Fruit fly (Drosophila melanogaster) whole organism, embryonic: Measurements from ENCODE around the gene cdi.

Source experiments
- Bgb ChIP-seq: fragments of 200-800 bp; sonication (Bioruptor generic); IDR thresholded peaks from 2 replicates; pipeline ENCODE4 v1.3.6; 2022; ENCODE audit warnings: missing biosample characterization, missing genetic modification characterization; ENCODE audit not compliant: partially characterized antibody
- CG10267 ChIP-seq: fragments of 200-800 bp; sonication (Bioruptor generic); optimal IDR thresholded peaks from 2 replicates; lab custom pipeline; 2018; ENCODE audit warnings: missing biosample characterization, mild to moderate bottlenecking, missing genetic modification characterization, moderate library complexity
- CG10565 ChIP-seq: fragments of 200-800 bp; sonication (Bioruptor generic); optimal IDR thresholded peaks from 3 replicates; lab custom pipeline; 2016; ENCODE audit warnings: missing biosample characterization, mild to moderate bottlenecking, missing genetic modification characterization
- CG10979 ChIP-seq: fragments of 200-800 bp; sonication (Bioruptor generic); optimal IDR thresholded peaks from 2 replicates; lab custom pipeline; 2018; ENCODE audit warnings: missing biosample characterization, mild to moderate bottlenecking, missing genetic modification characterization, moderate library complexity
- CG11456 ChIP-seq: fragments of 200-800 bp; sonication (Bioruptor generic); IDR thresholded peaks from 3 replicates; pipeline ENCODE4 v1.3.6; 2022; ENCODE audit warnings: missing biosample characterization, missing genetic modification characterization
- CG11695 ChIP-seq: fragments of 200-800 bp; sonication (Bioruptor generic); IDR thresholded peaks from 3 replicates; pipeline ENCODE4 v1.3.6; 2022; ENCODE audit warnings: missing biosample characterization, missing genetic modification characterization
- CG12659 ChIP-seq: fragments of 200-800 bp; sonication (Bioruptor generic); optimal IDR thresholded peaks from 3 replicates; lab custom pipeline; 2017; ENCODE audit warnings: mild to moderate bottlenecking, missing biosample characterization, missing genetic modification reagents, missing genetic modification characterization
- CG12769 ChIP-seq: fragments of 200-800 bp; sonication (Bioruptor generic); optimal IDR thresholded peaks from 2 replicates; lab custom pipeline; 2019; ENCODE audit warnings: missing biosample characterization, mild to moderate bottlenecking, missing genetic modification characterization, moderate library complexity
- CG16779 ChIP-seq: fragments of 200-800 bp; sonication (Bioruptor generic); IDR thresholded peaks from 2 replicates; pipeline ENCODE4 v1.3.6; 2022; ENCODE audit warnings: missing biosample characterization, missing genetic modification characterization
- CG17912 ChIP-seq: fragments of 200-800 bp; sonication (Bioruptor generic); optimal IDR thresholded peaks from 2 replicates; lab custom pipeline; 2018; ENCODE audit warnings: missing biosample characterization, mild to moderate bottlenecking, missing genetic modification characterization
- CG2129 ChIP-seq: fragments of 200-800 bp; sonication (Bioruptor generic); IDR thresholded peaks from 2 replicates; pipeline ENCODE4 v1.3.6; 2022; ENCODE audit warnings: missing biosample characterization, missing genetic modification characterization; ENCODE audit not compliant: partially characterized antibody
- CG2678 ChIP-seq: fragments of 200-800 bp; sonication (Bioruptor generic); optimal IDR thresholded peaks from 3 replicates; lab custom pipeline; 2019; ENCODE audit warnings: missing biosample characterization, mild to moderate bottlenecking, missing genetic modification characterization, moderate library complexity
- CG2712 ChIP-seq: fragments of 200-800 bp; optimal IDR thresholded peaks from 3 replicates; lab custom pipeline; 2019; ENCODE audit warnings: missing biosample characterization, mild to moderate bottlenecking, missing genetic modification characterization, moderate library complexity
- CG32772 ChIP-seq: fragments of 200-800 bp; sonication (Bioruptor generic); IDR thresholded peaks from 2 replicates; pipeline ENCODE4 v1.3.6; 2022; ENCODE audit warnings: missing biosample characterization, missing genetic modification characterization
- CG34422 ChIP-seq: fragments of 200-800 bp; sonication (Bioruptor generic); IDR thresholded peaks from 3 replicates; pipeline ENCODE4 v1.3.6; 2022; ENCODE audit warnings: missing biosample characterization, missing genetic modification characterization
- CG3847 ChIP-seq: fragments of 200-800 bp; sonication (Bioruptor generic); IDR thresholded peaks from 2 replicates; pipeline ENCODE4 v1.3.6; 2022; ENCODE audit warnings: missing biosample characterization, missing genetic modification characterization
- CG7928 ChIP-seq: fragments of 200-800 bp; sonication (Bioruptor generic); optimal IDR thresholded peaks from 2 replicates; lab custom pipeline; 2017; ENCODE audit warnings: missing biosample characterization, mild to moderate bottlenecking, missing genetic modification characterization
- CG9215 ChIP-seq: fragments of 200-800 bp; sonication (Bioruptor generic); IDR thresholded peaks from 2 replicates; pipeline ENCODE4 v1.3.6; 2022; ENCODE audit warnings: missing biosample characterization, missing genetic modification characterization
- CrebB ChIP-seq: fragments of 200-800 bp; sonication (Bioruptor generic); optimal IDR thresholded peaks from 3 replicates; lab custom pipeline; 2018; ENCODE audit warnings: missing biosample characterization, mild to moderate bottlenecking, missing genetic modification characterization
- Dll ChIP-seq: fragments of 200-800 bp; sonication (Bioruptor generic); IDR thresholded peaks from 4 replicates; pipeline ENCODE4 v1.3.6; 2022; ENCODE audit warnings: missing biosample characterization, missing genetic modification characterization; ENCODE audit not compliant: partially characterized antibody
- Doc2 ChIP-seq: fragments of 200-800 bp; sonication (Bioruptor generic); IDR thresholded peaks from 2 replicates; pipeline ENCODE4 v1.3.6; 2022; ENCODE audit warnings: missing biosample characterization, missing genetic modification characterization
- Drgx ChIP-seq: fragments of 200-800 bp; sonication (Bioruptor generic); IDR thresholded peaks from 2 replicates; pipeline ENCODE4 v1.3.6; 2022; ENCODE audit warnings: missing biosample characterization, missing genetic modification characterization
- Eip74EF ChIP-seq, 2 experiments: fragments of 200-800 bp in 1 of 2; fragments of >200 bp in 1 of 2; sonication (Bioruptor generic) in 1 of 2; optimal IDR thresholded peaks; 2 replicates each; lab custom pipeline; 2017 to 2019; ENCODE audit warnings: missing biosample characterization in 2 of 2, missing genetic modification characterization in 2 of 2, mild to moderate bottlenecking in 1 of 2, moderate library complexity in 1 of 2
- HLH54F ChIP-seq: fragments of 200-800 bp; sonication (Bioruptor generic); optimal IDR thresholded peaks from 3 replicates; lab custom pipeline; 2016; ENCODE audit warnings: missing biosample characterization, missing genetic modification characterization
- Hr39 ChIP-seq: fragments of >200 bp; optimal IDR thresholded peaks from 2 replicates; lab custom pipeline; 2017
- Kr ChIP-seq: fragments of 200-800 bp; sonication (Bioruptor generic); optimal IDR thresholded peaks from 2 replicates; lab custom pipeline; 2017; ENCODE audit warnings: missing biosample characterization, mild to moderate bottlenecking, missing genetic modification characterization
- NK7.1 ChIP-seq: fragments of 200-800 bp; sonication (Bioruptor generic); optimal IDR thresholded peaks from 3 replicates; lab custom pipeline; 2016; ENCODE audit warnings: missing biosample characterization, missing genetic modification characterization
- Ravus ChIP-seq: fragments of 200-800 bp; sonication (Bioruptor generic); IDR thresholded peaks from 2 replicates; pipeline ENCODE4 v1.3.6; 2022; ENCODE audit warnings: missing biosample characterization, missing genetic modification characterization
- YL-1 ChIP-seq: fragments of 200-800 bp; sonication (Bioruptor generic); optimal IDR thresholded peaks from 3 replicates; lab custom pipeline; 2017; ENCODE audit warnings: missing biosample characterization, mild to moderate bottlenecking, missing genetic modification characterization
- az2 ChIP-seq: fragments of 200-800 bp; sonication (Bioruptor generic); optimal IDR thresholded peaks from 3 replicates; lab custom pipeline; 2016; ENCODE audit warnings: missing biosample characterization, missing genetic modification characterization
- chm ChIP-seq: fragments of 200-800 bp; sonication (Bioruptor generic); IDR thresholded peaks from 2 replicates; pipeline ENCODE4 v1.3.6; 2022; ENCODE audit warnings: missing biosample characterization, missing genetic modification characterization
- ci ChIP-seq: fragments of 200-800 bp; sonication (Bioruptor generic); IDR thresholded peaks from 3 replicates; pipeline ENCODE4 v1.3.6; 2022; ENCODE audit warnings: missing biosample characterization, missing genetic modification characterization
- crol ChIP-seq: fragments of 200-800 bp; sonication (Bioruptor generic); IDR thresholded peaks from 2 replicates; pipeline ENCODE4 v1.3.6; 2022; ENCODE audit warnings: missing biosample characterization, missing genetic modification characterization
- danr ChIP-seq: fragments of 200-800 bp; sonication (Bioruptor generic); IDR thresholded peaks from 2 replicates; pipeline ENCODE4 v1.3.6; 2022; ENCODE audit warnings: missing biosample characterization, missing genetic modification characterization
- ftz-f1 ChIP-seq: fragments of 200-800 bp; sonication (Bioruptor generic); optimal IDR thresholded peaks from 2 replicates; lab custom pipeline; 2016; ENCODE audit warnings: missing biosample characterization, missing genetic modification characterization
- gcm ChIP-seq: fragments of 200-800 bp; sonication (Bioruptor generic); optimal IDR thresholded peaks from 2 replicates; lab custom pipeline; 2019; ENCODE audit warnings: missing biosample characterization, mild to moderate bottlenecking, missing genetic modification characterization, moderate library complexity
- grau ChIP-seq: fragments of 200-800 bp; optimal IDR thresholded peaks from 3 replicates; lab custom pipeline; 2019; ENCODE audit warnings: missing biosample characterization, mild to moderate bottlenecking, missing genetic modification characterization, moderate library complexity
- gsb-n ChIP-seq: fragments of 200-800 bp; sonication (Bioruptor generic); optimal IDR thresholded peaks from 3 replicates; lab custom pipeline; 2018; ENCODE audit warnings: missing biosample characterization, mild to moderate bottlenecking, missing genetic modification characterization
- kah ChIP-seq: fragments of 200-800 bp; sonication (Bioruptor generic); optimal IDR thresholded peaks from 2 replicates; lab custom pipeline; 2018; ENCODE audit warnings: missing biosample characterization, mild to moderate bottlenecking, missing genetic modification characterization
- klu ChIP-seq: fragments of 200-800 bp; sonication (Bioruptor generic); IDR thresholded peaks from 2 replicates; pipeline ENCODE4 v1.3.6; 2022; ENCODE audit warnings: missing biosample characterization, missing genetic modification characterization
- lola ChIP-seq, 3 experiments: fragments of >200 bp in 2 of 3; fragments of 200-800 bp in 1 of 3; sonication (Bioruptor generic) in 1 of 3; optimal IDR thresholded peaks; 2 replicates each; lab custom pipeline; 2017 to 2019; ENCODE audit warnings: missing biosample characterization in 3 of 3, missing genetic modification characterization in 3 of 3, mild to moderate bottlenecking in 1 of 3, moderate library complexity in 1 of 3
- nau ChIP-seq: fragments of 200-800 bp; sonication (Bioruptor generic); optimal IDR thresholded peaks from 3 replicates; lab custom pipeline; 2017; ENCODE audit warnings: missing biosample characterization, mild to moderate bottlenecking, missing genetic modification characterization, missing genetic modification reagents
- pfk ChIP-seq: fragments of 200-800 bp; sonication (Bioruptor generic); optimal IDR thresholded peaks from 2 replicates; lab custom pipeline; 2018; ENCODE audit warnings: missing biosample characterization, mild to moderate bottlenecking, missing genetic modification characterization, moderate library complexity
- pzg ChIP-seq: fragments of 200-800 bp; sonication (Bioruptor generic); optimal IDR thresholded peaks from 3 replicates; lab custom pipeline; 2018; ENCODE audit warnings: missing biosample characterization, mild to moderate bottlenecking, missing genetic modification characterization, moderate library complexity
- run ChIP-seq: fragments of 200-800 bp; sonication (Bioruptor generic); optimal IDR thresholded peaks from 3 replicates; lab custom pipeline; 2018; ENCODE audit warnings: missing biosample characterization, mild to moderate bottlenecking, missing genetic modification characterization
- scrt ChIP-seq: fragments of 200-800 bp; sonication (Bioruptor generic); optimal IDR thresholded peaks from 2 replicates; lab custom pipeline; 2018; ENCODE audit warnings: missing biosample characterization, mild to moderate bottlenecking, missing genetic modification characterization, moderate library complexity
- slou ChIP-seq: fragments of 200-800 bp; sonication (Bioruptor generic); optimal IDR thresholded peaks from 3 replicates; lab custom pipeline; 2016; ENCODE audit warnings: missing biosample characterization, missing genetic modification characterization
- tna ChIP-seq: fragments of 200-800 bp; sonication (Bioruptor generic); IDR thresholded peaks from 2 replicates; pipeline ENCODE4 v1.3.6; 2022; ENCODE audit warnings: missing biosample characterization, missing genetic modification characterization; ENCODE audit not compliant: partially characterized antibody
- wek ChIP-seq: fragments of 200-800 bp; sonication (Bioruptor generic); optimal IDR thresholded peaks from 3 replicates; lab custom pipeline; 2018; ENCODE audit warnings: missing biosample characterization, mild to moderate bottlenecking, missing genetic modification characterization, moderate library complexity
- wor ChIP-seq: fragments of 200-800 bp; sonication (Bioruptor generic); IDR thresholded peaks from 2 replicates; pipeline ENCODE4 v1.3.6; 2022; ENCODE audit warnings: missing biosample characterization, missing genetic modification characterization

cdi gene

dm6 chr3R:19070222-19070949 is 23.7 kb downstream of the cdi start (continued):
- TF ChIP-seq tna (GFP tag; lab: Robert Waterston, UW) (no peak), ci (GFP tag; lab: Robert Waterston, UW) (0 out of 3 replicates have a peak, but pooled peaks have one; percentile 21), Dll (no peak), CG10565 (GFP tag; lab: Kevin White, UChicago) (no peak), CG7928 (GFP tag; lab: Kevin White, UChicago) (no peak), CG9215 (GFP tag; lab: Robert Waterston, UW) (no peak), CG2712 (tag; lab: Kevin White, UChicago) (peak; percentile 33), gsb-n (tag; lab: Kevin White, UChicago) (no peak), Ravus (GFP tag; lab: Robert Waterston, UW) (no peak), wek (GFP tag; lab: Kevin White, UChicago) (no peak), CG12769 (tag; lab: Kevin White, UChicago) (no peak), chm (GFP tag; lab: Robert Waterston, UW) (no peak), Doc2 (no peak), CG2129 (no peak), CG3847 (0 out of 2 replicates have a peak, but pooled peaks have one; percentile 8), CG11695 (GFP tag; lab: Robert Waterston, UW) (no peak), pfk (no peak), crol (GFP tag; lab: Robert Waterston, UW) (peak; percentile 50), wor (GFP tag; lab: Robert Waterston, UW) (no peak), CG32772 (GFP tag; lab: Robert Waterston, UW) (no peak), CG17912 (GFP tag; lab: Kevin White, UChicago) (no peak), CG2678 (tag; lab: Kevin White, UChicago) (peak; percentile 26), Kr (GFP tag; lab: Kevin White, UChicago) (no peak), nau (GFP tag; lab: Kevin White, UChicago) (no peak), HLH54F (GFP tag; lab: Kevin White, UChicago) (no peak), YL-1 (no peak), lola (GFP tag; optimal IDR thresholded peaks at IDR 0.05; lab: Kevin White, UChicago) (peak in 1 of 3 experiments; percentile 36), CG11456 (GFP tag; lab: Robert Waterston, UW) (0 out of 3 replicates have a peak, but pooled peaks have one; percentile 10), CG16779 (no peak), pzg (GFP tag; lab: Kevin White, UChicago) (no peak), CG10267 (no peak), grau (tag; lab: Kevin White, UChicago) (peak; percentile 20), CG34422 (GFP tag; lab: Robert Waterston, UW) (no peak), run (tag; lab: Kevin White, UChicago) (no peak), Eip74EF (GFP tag; optimal IDR thresholded peaks at IDR 0.05; lab: Kevin White, UChicago) (no peak), CG10979 (peak; percentile 11), scrt (GFP tag; lab: Kevin White, UChicago) (no peak), CrebB (tag; lab: Kevin White, UChicago) (no peak), slou (GFP tag; lab: Kevin White, UChicago) (no peak), NK7.1 (GFP tag; lab: Kevin White, UChicago) (no peak), Bgb (GFP tag; lab: Robert Waterston, UW) (no peak), Hr39 (lab: Kevin White, UChicago) (no peak), kah (GFP tag; lab: Kevin White, UChicago) (no peak), ftz-f1 (GFP tag; lab: Kevin White, UChicago) (no peak), CG12659 (GFP tag; lab: Kevin White, UChicago) (no peak), gcm (GFP tag; lab: Kevin White, UChicago) (no peak), Drgx (no peak), az2 (GFP tag; lab: Kevin White, UChicago) (no peak), klu (no peak), danr (no peak)
